Worm (Caenorhabditis elegans): ENCODE data around the gene C44C10.11.

Gene C44C10.11

DNA sequence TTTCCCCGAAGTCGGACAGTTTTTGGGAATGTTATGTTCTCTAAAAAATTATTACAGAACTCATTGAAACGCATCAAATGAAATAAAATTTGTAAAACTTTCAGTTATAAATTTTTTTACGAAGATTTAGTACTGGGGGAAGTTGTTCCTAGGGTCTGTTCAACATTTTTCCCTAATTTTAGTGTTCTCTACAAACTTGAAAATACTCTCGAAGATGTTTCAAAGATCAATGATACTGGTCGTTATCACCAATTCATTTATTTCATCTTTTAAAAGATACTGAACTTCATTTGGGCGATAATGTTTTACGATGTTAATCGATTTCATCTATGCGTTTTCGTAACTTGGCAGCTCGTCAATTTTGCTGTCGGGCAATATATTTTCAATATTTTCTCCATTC, 7.9 kb downstream of the C44C10.11 start, which contains the start of gene C44C10.3:
Gene C44C10.3 (plus strand): TSS at position 301 of the 400 bp plus-strand sequence.
- no peak for TF ChIP-seq pha-4 (tag; optimal IDR thresholded peaks at IDR 0.05)
- TF ChIP-seq zip-8 (tag; optimal IDR thresholded peaks at IDR 0.05): no peak
- TF ChIP-seq mep-1 (tag; optimal IDR thresholded peaks at IDR 0.05): no peak
- TF ChIP-seq M03D4.4 (tag; optimal IDR thresholded peaks at IDR 0.05): no peak
- TF ChIP-seq unc-62 (GFP tag; optimal IDR thresholded peaks at IDR 0.05): no peak
- no peak for TF ChIP-seq sem-2 (GFP tag; optimal IDR thresholded peaks at IDR 0.05)
- no peak for TF ChIP-seq drap-1 (GFP tag; optimal IDR thresholded peaks at IDR 0.05)
- TF ChIP-seq ham-2 (GFP tag; optimal IDR thresholded peaks at IDR 0.05): no peak
- TF ChIP-seq nhr-12 (tag; optimal IDR thresholded peaks at IDR 0.05): no peak
- TF ChIP-seq nhr-237 (tag; optimal IDR thresholded peaks at IDR 0.05): no peak
- TF ChIP-seq lin-32 (GFP tag; optimal IDR thresholded peaks at IDR 0.05): no peak
- no peak for TF ChIP-seq sptf-1 (tag; optimal IDR thresholded peaks at IDR 0.05)
- no peak for TF ChIP-seq hlh-1 (tag; optimal IDR thresholded peaks at IDR 0.05)
- TF ChIP-seq ces-1 (GFP tag; optimal IDR thresholded peaks at IDR 0.05): no peak
- no peak for TF ChIP-seq ceh-39 (tag; optimal IDR thresholded peaks at IDR 0.05)

DNA sequence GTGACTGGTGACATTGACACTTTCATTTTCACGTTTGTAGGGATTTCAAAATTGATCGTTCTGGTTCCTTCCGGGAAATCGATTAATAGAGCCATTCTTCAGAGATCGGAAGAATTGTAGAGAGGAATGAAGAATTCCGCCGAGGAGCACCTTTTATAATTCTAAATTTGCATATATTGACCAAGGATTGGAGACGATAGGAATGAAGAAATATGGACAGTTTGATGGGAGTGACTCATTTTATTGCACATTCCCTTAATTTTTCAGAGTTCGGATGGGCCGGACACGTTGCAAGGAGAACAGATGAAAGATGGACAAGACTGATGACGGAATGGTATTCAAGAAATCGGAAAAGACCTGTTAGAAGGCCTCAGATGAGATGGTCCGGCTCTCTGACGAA, 9.9 kb downstream of the C44C10.11 start, which contains the start of gene C44C10.15:
Gene C44C10.15 (minus strand): TSS at position 101 of the 400 bp plus-strand sequence.
- no peak for TF ChIP-seq unc-62 (GFP tag; optimal IDR thresholded peaks at IDR 0.05)
- TF ChIP-seq sem-2 (GFP tag; optimal IDR thresholded peaks at IDR 0.05): no peak
- TF ChIP-seq cnd-1 (tag; optimal IDR thresholded peaks at IDR 0.05): no peak
- TF ChIP-seq nhr-28 (tag; optimal IDR thresholded peaks at IDR 0.05): no peak
- no peak for TF ChIP-seq snpc-4 (tag; optimal IDR thresholded peaks at IDR 0.05)
- no peak for TF ChIP-seq nhr-12 (tag; optimal IDR thresholded peaks at IDR 0.05)
- no peak for TF ChIP-seq lin-13 (tag; optimal IDR thresholded peaks at IDR 0.05)
- no peak for TF ChIP-seq unc-120 (tag; optimal IDR thresholded peaks at IDR 0.05; ENCODE audit: poor library complexity, severe bottlenecking)
- no peak for TF ChIP-seq zip-8 (tag; optimal IDR thresholded peaks at IDR 0.05)
- no peak for TF ChIP-seq ztf-11 (tag; optimal IDR thresholded peaks at IDR 0.05)
- no peak for TF ChIP-seq elt-3 (tag; optimal IDR thresholded peaks at IDR 0.05)
- TF ChIP-seq bed-3 (GFP tag; optimal IDR thresholded peaks at IDR 0.05): no peak
- TF ChIP-seq mab-5 (tag; optimal IDR thresholded peaks at IDR 0.05): no peak
- no peak for TF ChIP-seq M03D4.4 (tag; optimal IDR thresholded peaks at IDR 0.05)
- TF ChIP-seq blmp-1 (tag; optimal IDR thresholded peaks at IDR 0.05): no peak
- no peak for TF ChIP-seq ceh-83 (GFP tag; optimal IDR thresholded peaks at IDR 0.05)
- no peak for TF ChIP-seq mep-1 (tag; optimal IDR thresholded peaks at IDR 0.05)
- no peak for TF ChIP-seq nhr-237 (tag; optimal IDR thresholded peaks at IDR 0.05)
- no peak for TF ChIP-seq lin-32 (GFP tag; optimal IDR thresholded peaks at IDR 0.05)
- TF ChIP-seq nhr-2 (tag; optimal IDR thresholded peaks at IDR 0.05): no peak

DNA sequence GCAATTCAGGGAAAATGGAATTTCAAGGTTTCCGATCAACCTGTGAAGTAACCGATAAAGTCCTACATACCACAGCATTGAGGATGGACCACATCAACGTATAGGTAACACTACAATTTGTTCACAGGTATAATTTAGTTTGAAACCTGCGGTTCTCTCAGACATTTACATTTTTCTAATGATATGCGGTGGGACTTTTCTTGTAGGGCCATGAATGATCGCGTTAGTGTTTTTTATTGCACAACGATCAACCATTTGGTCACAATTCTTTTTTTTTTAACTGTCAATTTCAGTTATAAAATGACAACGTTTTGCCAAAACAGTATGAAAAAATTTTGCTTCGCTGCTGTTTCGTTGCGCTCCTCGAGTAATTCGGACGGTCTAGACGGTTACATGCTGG, 13.4 kb downstream of the C44C10.11 start, which contains the start of gene C44C10.12:
Gene C44C10.12 (plus strand): TSS at position 301 of the 400 bp plus-strand sequence.
- TF ChIP-seq blmp-1 (tag; optimal IDR thresholded peaks at IDR 0.05): no peak
- no peak for TF ChIP-seq drap-1 (GFP tag; optimal IDR thresholded peaks at IDR 0.05)
- no peak for TF ChIP-seq sptf-1 (tag; optimal IDR thresholded peaks at IDR 0.05)
- TF ChIP-seq nhr-237 (tag; optimal IDR thresholded peaks at IDR 0.05): no peak
- TF ChIP-seq ceh-83 (GFP tag; optimal IDR thresholded peaks at IDR 0.05): no peak
- TF ChIP-seq flh-1 (GFP tag; optimal IDR thresholded peaks at IDR 0.05): no peak
- no peak for TF ChIP-seq mls-2 (tag; optimal IDR thresholded peaks at IDR 0.05)
- TF ChIP-seq mab-5 (tag; optimal IDR thresholded peaks at IDR 0.05): no peak
- no peak for TF ChIP-seq cnd-1 (tag; optimal IDR thresholded peaks at IDR 0.05)
- TF ChIP-seq zip-8 (tag; optimal IDR thresholded peaks at IDR 0.05): no peak
- no peak for TF ChIP-seq nhr-76 (tag; optimal IDR thresholded peaks at IDR 0.05)
- no peak for TF ChIP-seq bed-3 (GFP tag; optimal IDR thresholded peaks at IDR 0.05)
- TF ChIP-seq unc-62 (GFP tag; optimal IDR thresholded peaks at IDR 0.05): no peak
- no peak for TF ChIP-seq snpc-4 (tag; optimal IDR thresholded peaks at IDR 0.05)
- TF ChIP-seq hlh-1 (tag; optimal IDR thresholded peaks at IDR 0.05): no peak
- no peak for TF ChIP-seq mep-1 (tag; optimal IDR thresholded peaks at IDR 0.05)
- TF ChIP-seq M03D4.4 (tag; optimal IDR thresholded peaks at IDR 0.05): no peak

DNA sequence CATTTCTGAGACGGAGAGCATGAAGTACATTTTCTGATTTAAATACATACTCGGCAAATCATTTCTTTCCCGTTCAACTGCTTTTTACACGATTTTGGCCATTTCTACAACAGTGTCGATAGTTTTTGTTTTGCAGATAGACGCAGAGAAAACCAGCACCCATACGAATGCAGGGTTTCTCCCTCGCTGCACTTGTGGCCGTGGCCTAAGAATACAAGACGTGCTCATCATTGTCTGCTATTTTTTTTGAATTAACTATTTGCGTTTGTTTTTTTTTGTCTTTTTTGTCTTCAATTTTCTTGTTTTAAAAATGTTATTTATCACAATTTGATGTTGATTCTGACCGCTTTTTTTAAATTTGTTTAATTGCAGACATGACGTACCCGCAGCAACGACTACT, 17.1 kb downstream of the C44C10.11 start, which contains the start of gene smcl-1:
Gene smcl-1 (plus strand): TSS at position 373 of the 400 bp plus-strand sequence.
- no peak for TF ChIP-seq lin-32 (GFP tag; optimal IDR thresholded peaks at IDR 0.05)
- peak; percentile 5 for TF ChIP-seq nhr-2 (tag; optimal IDR thresholded peaks at IDR 0.05)
- peak; percentile 34 for TF ChIP-seq hlh-1 (tag; optimal IDR thresholded peaks at IDR 0.05)
- peak; percentile 34 for TF ChIP-seq mep-1 (tag; optimal IDR thresholded peaks at IDR 0.05)

DNA sequence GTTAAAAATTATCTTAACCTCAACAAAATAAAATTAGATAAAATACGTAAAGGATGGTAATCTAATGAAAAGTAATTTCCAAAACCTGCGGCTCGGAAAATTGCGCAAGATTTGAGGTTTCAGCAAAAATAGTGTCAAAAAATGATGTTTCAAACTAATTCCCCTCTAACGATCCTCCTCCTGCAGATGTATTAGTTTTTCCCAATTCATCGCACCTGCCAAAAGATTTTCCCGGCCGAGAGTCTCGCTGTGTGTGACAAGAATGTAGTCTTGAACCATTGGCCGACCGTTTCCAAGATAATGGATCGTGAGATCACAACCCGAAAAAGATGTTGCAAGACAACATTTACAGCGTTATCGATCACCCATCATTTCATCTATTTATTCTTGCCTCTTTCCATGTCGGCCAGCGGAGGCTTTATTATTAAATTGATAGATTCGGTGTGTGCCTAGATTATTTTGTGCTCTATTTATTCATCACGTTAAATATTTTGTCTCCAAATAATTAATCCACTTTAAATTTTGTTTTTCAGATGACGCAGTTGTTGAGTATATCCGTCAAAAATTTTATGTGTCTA, 20.0 kb downstream of the C44C10.11 start, which contains the start of the genes C44C10.10 and C44C10.5:
Gene C44C10.10 (plus strand): TSS at position 301 of the 578 bp plus-strand sequence.
Gene C44C10.5 (plus strand): TSS at position 528 of the 578 bp plus-strand sequence.
- TF ChIP-seq ces-1 (GFP tag; optimal IDR thresholded peaks at IDR 0.05) (no peak), ztf-11 (tag; optimal IDR thresholded peaks at IDR 0.05) (no peak), lin-13 (tag; optimal IDR thresholded peaks at IDR 0.05) (no peak), ceh-83 (GFP tag; optimal IDR thresholded peaks at IDR 0.05) (no peak), elt-1 (tag; optimal IDR thresholded peaks at IDR 0.05; ENCODE audit: borderline replicate concordance, insufficient read depth) (peak; percentile 30), zip-8 (tag; optimal IDR thresholded peaks at IDR 0.05) (no peak), nhr-28 (tag; optimal IDR thresholded peaks at IDR 0.05) (no peak), snpc-4 (tag; optimal IDR thresholded peaks at IDR 0.05) (no peak), nhr-237 (tag; optimal IDR thresholded peaks at IDR 0.05) (no peak)

Measured in whole organism, mixed stage, embryonic.